Fruit fly (Drosophila melanogaster) whole organism, embryonic: ENCODE measurements around the gene kek6.

ENCODE experiments used
- Abd-B ChIP-seq: fragments of 200-800 bp; sonication (Bioruptor generic); optimal IDR thresholded peaks from 2 replicates; lab custom pipeline; 2018; ENCODE audit warnings: missing biosample characterization, mild to moderate bottlenecking, missing genetic modification characterization, moderate library complexity
- Atf-2 ChIP-seq: fragments of 200-800 bp; sonication (Bioruptor generic); optimal IDR thresholded peaks from 2 replicates; lab custom pipeline; 2016; ENCODE audit warnings: missing biosample characterization, missing genetic modification characterization
- B-H2 ChIP-seq: fragments of 200-800 bp; sonication (Bioruptor generic); optimal IDR thresholded peaks from 2 replicates; lab custom pipeline; 2018; ENCODE audit warnings: missing biosample characterization, mild to moderate bottlenecking, missing genetic modification characterization
- Bteb2 ChIP-seq: fragments of 200-800 bp; sonication (Bioruptor generic); optimal IDR thresholded peaks from 2 replicates; lab custom pipeline; 2016; ENCODE audit warnings: missing biosample characterization, missing genetic modification characterization
- CG10543 ChIP-seq: fragments of 200-800 bp; sonication (Bioruptor generic); optimal IDR thresholded peaks from 3 replicates; lab custom pipeline; 2017; ENCODE audit warnings: missing biosample characterization, mild to moderate bottlenecking, missing genetic modification characterization, moderate library complexity
- CG11398 ChIP-seq: fragments of 200-800 bp; sonication (Bioruptor generic); optimal IDR thresholded peaks from 2 replicates; lab custom pipeline; 2016; ENCODE audit warnings: missing biosample characterization, missing genetic modification characterization
- CG11560 ChIP-seq: fragments of 200-800 bp; sonication (Bioruptor generic); IDR thresholded peaks from 3 replicates; pipeline ENCODE4 v1.3.6; 2022; ENCODE audit warnings: missing biosample characterization, missing genetic modification characterization
- CG12219 ChIP-seq: fragments of 200-800 bp; sonication (Bioruptor generic); optimal IDR thresholded peaks from 3 replicates; lab custom pipeline; 2018; ENCODE audit warnings: missing biosample characterization, mild to moderate bottlenecking, missing genetic modification characterization
- CG13624 ChIP-seq: fragments of 200-800 bp; sonication (Bioruptor generic); optimal IDR thresholded peaks from 2 replicates; lab custom pipeline; 2016; ENCODE audit warnings: missing biosample characterization, missing genetic modification characterization
- CG14710 ChIP-seq: fragments of 200-800 bp; sonication (Bioruptor generic); optimal IDR thresholded peaks from 3 replicates; lab custom pipeline; 2019; ENCODE audit warnings: missing biosample characterization, mild to moderate bottlenecking, missing genetic modification characterization, moderate library complexity
- CG14965 ChIP-seq: fragments of 200-800 bp; sonication (Bioruptor generic); optimal IDR thresholded peaks from 2 replicates; lab custom pipeline; 2016; ENCODE audit warnings: missing biosample characterization, missing genetic modification characterization, borderline replicate concordance
- CG1529 ChIP-seq: fragments of 200-800 bp; sonication (Bioruptor generic); optimal IDR thresholded peaks from 3 replicates; lab custom pipeline; 2018; ENCODE audit warnings: missing biosample characterization, missing genetic modification characterization
- CG18011 ChIP-seq: fragments of 200-800 bp; sonication (Bioruptor generic); optimal IDR thresholded peaks from 2 replicates; lab custom pipeline; 2017; ENCODE audit warnings: missing biosample characterization, missing genetic modification characterization, mild to moderate bottlenecking, moderate library complexity, missing genotype
- CG18262 ChIP-seq: fragments of 200-800 bp; optimal IDR thresholded peaks from 3 replicates; lab custom pipeline; 2019; ENCODE audit warnings: missing biosample characterization, mild to moderate bottlenecking, missing genetic modification characterization, moderate library complexity
- CG2678 ChIP-seq: fragments of 200-800 bp; sonication (Bioruptor generic); optimal IDR thresholded peaks from 3 replicates; lab custom pipeline; 2019; ENCODE audit warnings: missing biosample characterization, mild to moderate bottlenecking, missing genetic modification characterization, moderate library complexity
- CG30431 ChIP-seq: fragments of 200-800 bp; sonication (Bioruptor generic); optimal IDR thresholded peaks from 2 replicates; lab custom pipeline; 2017; ENCODE audit warnings: missing biosample characterization, missing genetic modification characterization
- CG31224 ChIP-seq: fragments of 200-800 bp; sonication (Bioruptor generic); IDR thresholded peaks from 2 replicates; pipeline ENCODE4 v1.3.6; 2022; ENCODE audit warnings: missing biosample characterization, missing genetic modification characterization
- CG3847 ChIP-seq: fragments of 200-800 bp; sonication (Bioruptor generic); IDR thresholded peaks from 2 replicates; pipeline ENCODE4 v1.3.6; 2022; ENCODE audit warnings: missing biosample characterization, missing genetic modification characterization
- CG3995 ChIP-seq: fragments of 200-800 bp; sonication (Bioruptor generic); optimal IDR thresholded peaks from 3 replicates; lab custom pipeline; 2016; ENCODE audit warnings: missing biosample characterization, missing genetic modification characterization
- CG4404 ChIP-seq: fragments of 200-800 bp; sonication (Bioruptor generic); IDR thresholded peaks from 2 replicates; pipeline ENCODE4 v1.3.6; 2022; ENCODE audit warnings: missing biosample characterization, missing genetic modification characterization
- CG6254 ChIP-seq: fragments of 200-800 bp; sonication (Bioruptor generic); optimal IDR thresholded peaks from 3 replicates; lab custom pipeline; 2017; ENCODE audit warnings: mild to moderate bottlenecking, missing biosample characterization, missing genetic modification reagents, missing genetic modification characterization
- CG6654 ChIP-seq: fragments of 200-800 bp; sonication (Bioruptor generic); optimal IDR thresholded peaks from 2 replicates; lab custom pipeline; 2017; ENCODE audit warnings: missing biosample characterization, mild to moderate bottlenecking, missing genetic modification characterization
- CG6683 ChIP-seq: fragments of 200-800 bp; sonication (Bioruptor generic); optimal IDR thresholded peaks from 2 replicates; lab custom pipeline; 2017; ENCODE audit warnings: missing biosample characterization, mild to moderate bottlenecking, missing genetic modification characterization, missing genetic modification reagents
- CG8765 ChIP-seq: fragments of 200-800 bp; sonication (Bioruptor generic); IDR thresholded peaks from 2 replicates; pipeline ENCODE4 v1.3.6; 2022; ENCODE audit warnings: missing biosample characterization, missing genetic modification characterization
- CG9215 ChIP-seq: fragments of 200-800 bp; sonication (Bioruptor generic); IDR thresholded peaks from 2 replicates; pipeline ENCODE4 v1.3.6; 2022; ENCODE audit warnings: missing biosample characterization, missing genetic modification characterization
- Dek ChIP-seq: fragments of 200-800 bp; sonication (Bioruptor generic); optimal IDR thresholded peaks from 3 replicates; lab custom pipeline; 2019; ENCODE audit warnings: missing biosample characterization, mild to moderate bottlenecking, missing genetic modification characterization, moderate library complexity
- Dfd ChIP-seq, 2 experiments: fragments of >200 bp; optimal IDR thresholded peaks; 2 replicates each; lab custom pipeline; 2017; ENCODE audit warnings: missing biosample characterization in 2 of 2, missing genetic modification characterization in 2 of 2
- Dref ChIP-seq: fragments of 200-800 bp; sonication (Bioruptor generic); IDR thresholded peaks from 2 replicates; pipeline ENCODE4 v1.3.6; 2022; ENCODE audit warnings: missing biosample characterization, missing genetic modification characterization
- H2.0 ChIP-seq: fragments of 200-800 bp; sonication (Bioruptor generic); IDR thresholded peaks from 2 replicates; pipeline ENCODE4 v1.3.6; 2022; ENCODE audit warnings: missing biosample characterization, missing genetic modification characterization
- HLHmδ ChIP-seq: fragments of 200-800 bp; sonication (Bioruptor generic); optimal IDR thresholded peaks from 2 replicates; lab custom pipeline; 2018; ENCODE audit warnings: missing biosample characterization, mild to moderate bottlenecking, missing genetic modification characterization, moderate library complexity
- Hey ChIP-seq: fragments of 200-800 bp; sonication (Bioruptor generic); optimal IDR thresholded peaks from 3 replicates; lab custom pipeline; 2018; ENCODE audit warnings: missing biosample characterization, mild to moderate bottlenecking, missing genetic modification characterization
- HmgD ChIP-seq: fragments of 200-800 bp; sonication (Bioruptor generic); optimal IDR thresholded peaks from 3 replicates; lab custom pipeline; 2016; ENCODE audit warnings: missing biosample characterization, missing genetic modification characterization
- Meics ChIP-seq: fragments of 200-800 bp; sonication (Bioruptor generic); optimal IDR thresholded peaks from 2 replicates; lab custom pipeline; 2017; ENCODE audit warnings: missing biosample characterization, mild to moderate bottlenecking, missing genetic modification characterization
- Myb ChIP-seq: fragments of 200-800 bp; sonication (Bioruptor generic); optimal IDR thresholded peaks from 2 replicates; lab custom pipeline; 2016; ENCODE audit warnings: missing biosample characterization, missing genetic modification characterization
- NK7.1 ChIP-seq: fragments of 200-800 bp; sonication (Bioruptor generic); optimal IDR thresholded peaks from 3 replicates; lab custom pipeline; 2016; ENCODE audit warnings: missing biosample characterization, missing genetic modification characterization
- Nf-YC ChIP-seq: fragments of 200-800 bp; optimal IDR thresholded peaks from 3 replicates; lab custom pipeline; 2019; ENCODE audit warnings: missing biosample characterization, mild to moderate bottlenecking, missing genetic modification characterization, moderate library complexity
- Scr ChIP-seq: fragments of 200-800 bp; sonication (Bioruptor generic); IDR thresholded peaks from 2 replicates; pipeline ENCODE4 v1.3.6; 2022; ENCODE audit warnings: missing biosample characterization, missing genetic modification characterization; ENCODE audit not compliant: partially characterized antibody
- Taf1 ChIP-seq: fragments of 200-800 bp; sonication (Bioruptor generic); IDR thresholded peaks from 2 replicates; pipeline ENCODE4 v1.3.6; 2022; ENCODE audit warnings: missing biosample characterization, missing genetic modification characterization
- Xbp1 ChIP-seq: fragments of 200-800 bp; sonication (Bioruptor generic); optimal IDR thresholded peaks from 3 replicates; lab custom pipeline; 2016; ENCODE audit warnings: missing biosample characterization, mild to moderate bottlenecking, missing genetic modification characterization
- chif ChIP-seq, 2 experiments: fragments of 200-800 bp; sonication (Bioruptor generic); optimal IDR thresholded peaks; 3 replicates each; lab custom pipeline; 2016; ENCODE audit warnings: missing biosample characterization in 2 of 2, missing genetic modification characterization in 2 of 2
- dmrt99B ChIP-seq: fragments of 200-800 bp; sonication (Bioruptor generic); optimal IDR thresholded peaks from 2 replicates; lab custom pipeline; 2018; ENCODE audit warnings: missing biosample characterization, mild to moderate bottlenecking, missing genetic modification characterization, moderate library complexity
- eyg ChIP-seq: fragments of 200-800 bp; sonication (Bioruptor generic); optimal IDR thresholded peaks from 3 replicates; lab custom pipeline; 2016; ENCODE audit warnings: missing biosample characterization, missing genetic modification characterization
- fd96Cb ChIP-seq: fragments of 200-800 bp; sonication (Bioruptor generic); optimal IDR thresholded peaks from 2 replicates; lab custom pipeline; 2018; ENCODE audit warnings: missing biosample characterization, mild to moderate bottlenecking, missing genetic modification characterization, moderate library complexity
- grn ChIP-seq: fragments of 200-800 bp; sonication (Bioruptor generic); optimal IDR thresholded peaks from 3 replicates; lab custom pipeline; 2017; ENCODE audit warnings: missing biosample characterization, missing genetic modification characterization
- hbn ChIP-seq: fragments of 200-800 bp; sonication (Bioruptor generic); IDR thresholded peaks from 2 replicates; pipeline ENCODE4 v1.3.6; 2022; ENCODE audit warnings: missing biosample characterization, missing genetic modification characterization; ENCODE audit not compliant: partially characterized antibody
- hth ChIP-seq: fragments of >200 bp; optimal IDR thresholded peaks from 2 replicates; lab custom pipeline; 2017; ENCODE audit warnings: inconsistent platforms
- jumu ChIP-seq: fragments of 200-800 bp; sonication (Bioruptor generic); optimal IDR thresholded peaks from 3 replicates; lab custom pipeline; 2016; ENCODE audit warnings: missing biosample characterization, missing genetic modification characterization
- luna ChIP-seq: fragments of 200-800 bp; sonication (Bioruptor generic); optimal IDR thresholded peaks from 2 replicates; lab custom pipeline; 2016; ENCODE audit warnings: missing biosample characterization, missing genetic modification characterization
- schlank ChIP-seq: fragments of 200-800 bp; sonication (Bioruptor generic); optimal IDR thresholded peaks from 2 replicates; lab custom pipeline; 2018; ENCODE audit warnings: missing biosample characterization, mild to moderate bottlenecking, missing genetic modification characterization
- tll ChIP-seq, 2 experiments: fragments of 200-800 bp in 1 of 2; fragments of >200 bp in 1 of 2; sonication (Bioruptor generic) in 1 of 2; optimal IDR thresholded peaks; 2 replicates each; lab custom pipeline; 2017 to 2019; ENCODE audit warnings: missing biosample characterization in 2 of 2, missing genetic modification characterization in 2 of 2, mild to moderate bottlenecking in 1 of 2, moderate library complexity in 1 of 2
- tup ChIP-seq: fragments of 200-800 bp; sonication (Bioruptor generic); optimal IDR thresholded peaks from 2 replicates; lab custom pipeline; 2016; ENCODE audit warnings: missing biosample characterization, mild to moderate bottlenecking, missing genetic modification characterization, moderate library complexity

The kek6 gene

dm6 chr3R:31588374-31588773, 33.6 kb upstream of the kek6 start, which contains the start of gene CG1635 (continued):
- TF ChIP-seq CG18011 (GFP tag; lab: Kevin White, UChicago) (peak; percentile 93), Nf-YC (tag; lab: Kevin White, UChicago) (peak; percentile 94), CG1529 (GFP tag; lab: Kevin White, UChicago) (peak; percentile 99), CG14710 (tag; lab: Kevin White, UChicago) (peak; percentile 98), HLHmδ (GFP tag; lab: Kevin White, UChicago) (no peak), hbn (peak; percentile 48), Bteb2 (GFP tag; lab: Kevin White, UChicago) (peak; percentile 99), Dref (GFP tag; lab: Robert Waterston, UW) (peak; percentile 50), CG10543 (GFP tag; lab: Kevin White, UChicago) (peak; percentile 99), CG30431 (GFP tag; lab: Kevin White, UChicago) (peak; percentile 97), CG4404 (peak; percentile 97), CG11560 (tag; lab: Robert Waterston, UW) (peak; percentile 92), Scr (GFP tag; lab: Robert Waterston, UW) (peak; percentile 64), Dfd (GFP tag; optimal IDR thresholded peaks at IDR 0.05; lab: Kevin White, UChicago) (no peak), jumu (peak; percentile 97), Hey (tag; lab: Kevin White, UChicago) (peak; percentile 95), Myb (GFP tag; lab: Kevin White, UChicago) (peak; percentile 90), schlank (tag; lab: Kevin White, UChicago) (peak; percentile 99), hth (no peak), grn (GFP tag; lab: Kevin White, UChicago) (no peak), H2.0 (GFP tag; lab: Robert Waterston, UW) (peak; percentile 99), CG13624 (GFP tag; lab: Kevin White, UChicago) (peak; percentile 94), CG6254 (GFP tag; lab: Kevin White, UChicago) (peak; percentile 97), CG12219 (GFP tag; lab: Kevin White, UChicago) (peak; percentile 99), Dek (tag; lab: Kevin White, UChicago) (peak; percentile 99), eyg (GFP tag; lab: Kevin White, UChicago) (peak; percentile 98), B-H2 (GFP tag; lab: Kevin White, UChicago) (peak; percentile 100), HmgD (GFP tag; lab: Kevin White, UChicago) (peak; percentile 92), tll (GFP tag; optimal IDR thresholded peaks at IDR 0.05; lab: Kevin White, UChicago) (peak in 1 of 2 experiments; percentile 89), CG9215 (GFP tag; lab: Robert Waterston, UW) (peak; percentile 98), CG11398 (peak; percentile 98), CG3995 (GFP tag; lab: Kevin White, UChicago) (peak; percentile 87), CG2678 (tag; lab: Kevin White, UChicago) (peak; percentile 100), CG6683 (peak; percentile 98), Xbp1 (GFP tag; lab: Kevin White, UChicago) (peak; percentile 99), CG18262 (tag; lab: Kevin White, UChicago) (peak; percentile 100), Meics (GFP tag; lab: Kevin White, UChicago) (peak; percentile 99), tup (GFP tag; lab: Kevin White, UChicago) (peak; percentile 98), Atf-2 (GFP tag; lab: Kevin White, UChicago) (peak; percentile 97), dmrt99B (tag; lab: Kevin White, UChicago) (peak; percentile 100), CG8765 (GFP tag; lab: Robert Waterston, UW) (peak; percentile 98), NK7.1 (GFP tag; lab: Kevin White, UChicago) (peak; percentile 98), CG6654 (GFP tag; lab: Kevin White, UChicago) (peak; percentile 93), Taf1 (GFP tag; lab: Robert Waterston, UW) (peak; percentile 99), chif (GFP tag; optimal IDR thresholded peaks at IDR 0.05; lab: Kevin White, UChicago) (peak; percentile 98), luna (GFP tag; lab: Kevin White, UChicago) (peak; percentile 96), CG31224 (GFP tag; lab: Robert Waterston, UW) (peak; percentile 98), CG3847 (GFP tag; lab: Robert Waterston, UW) (peak; percentile 99), CG14965 (GFP tag; lab: Kevin White, UChicago) (peak; percentile 82), Abd-B (GFP tag; lab: Kevin White, UChicago) (peak; percentile 88), fd96Cb (tag; lab: Kevin White, UChicago) (peak; percentile 99)
